Worm (Caenorhabditis elegans) whole organism, L2 larva: Measurements from ENCODE around the gene smg-7.
A peak's percentile ranks its signal among the peaks of the same experiment; 100 is the strongest.

Source experiments
- C34F6.9 ChIP-seq: fragments of 150-350 bp; optimal IDR thresholded peaks from 2 replicates; lab custom pipeline; 2014; ENCODE audit warnings: missing biosample characterization, missing genetic modification characterization
- F13H6.1 ChIP-seq: sonication (generic microtip); optimal IDR thresholded peaks from 2 replicates; lab custom pipeline; 2016; ENCODE audit warnings: missing genetic modification characterization, missing compliant biosample characterization
- Y55F3AM.14 ChIP-seq: fragments of 200-800 bp; sonication (Bioruptor generic); optimal IDR thresholded peaks from 2 replicates; lab custom pipeline; 2018; ENCODE audit warnings: mild to moderate bottlenecking, missing genetic modification characterization, missing compliant biosample characterization
- alr-1 ChIP-seq: fragments of 150-350 bp; optimal IDR thresholded peaks from 2 replicates; lab custom pipeline; 2014; ENCODE audit warnings: missing biosample characterization, missing genetic modification characterization
- ceh-16 ChIP-seq: fragments of 150-350 bp; optimal IDR thresholded peaks from 2 replicates; lab custom pipeline; 2014; ENCODE audit warnings: missing biosample characterization, missing genetic modification characterization
- crh-2 ChIP-seq: sonication (generic microtip); optimal IDR thresholded peaks from 2 replicates; lab custom pipeline; 2017; ENCODE audit warnings: missing biosample characterization, missing genetic modification characterization
- dmd-4 ChIP-seq: sonication (generic microtip); optimal IDR thresholded peaks from 2 replicates; lab custom pipeline; 2017; ENCODE audit warnings: missing biosample characterization, missing genetic modification characterization
- egl-27 ChIP-seq: sonication (generic microtip); optimal IDR thresholded peaks from 3 replicates; lab custom pipeline; 2017; ENCODE audit warnings: missing biosample characterization, missing genetic modification reagents, missing genetic modification characterization
- elt-1 ChIP-seq: fragments of 150-350 bp; optimal IDR thresholded peaks from 2 replicates; lab custom pipeline; 2014; ENCODE audit warnings: missing biosample characterization, missing genetic modification characterization
- elt-3 ChIP-seq: sonication (generic microtip); optimal IDR thresholded peaks from 2 replicates; lab custom pipeline; 2017; ENCODE audit warnings: missing biosample characterization, missing genetic modification characterization
- fos-1 ChIP-seq: fragments of 150-350 bp; optimal IDR thresholded peaks from 2 replicates; lab custom pipeline; 2014; ENCODE audit warnings: missing biosample characterization, missing genetic modification characterization
- gmeb-1 ChIP-seq: fragments of 150-350 bp; optimal IDR thresholded peaks from 2 replicates; lab custom pipeline; 2014; ENCODE audit warnings: missing biosample characterization, missing genetic modification characterization
- lin-13 ChIP-seq: fragments of 150-350 bp; optimal IDR thresholded peaks from 2 replicates; lab custom pipeline; 2014; ENCODE audit warnings: missing biosample characterization, missing genetic modification reagents, missing genetic modification characterization
- lin-39 ChIP-seq: fragments of 150-350 bp; optimal IDR thresholded peaks from 2 replicates; lab custom pipeline; 2014; ENCODE audit warnings: missing biosample characterization, missing genetic modification reagents, missing genetic modification characterization
- lsy-2 ChIP-seq, 2 experiments: fragments of 150-350 bp in 1 of 2; sonication (generic microtip) in 1 of 2; optimal IDR thresholded peaks; 2 replicates each; lab custom pipeline; 2014 to 2017; ENCODE audit warnings: missing biosample characterization in 2 of 2, missing genetic modification characterization in 2 of 2
- mab-5 ChIP-seq: fragments of 150-350 bp; optimal IDR thresholded peaks from 2 replicates; lab custom pipeline; 2014; ENCODE audit warnings: missing biosample characterization, missing genetic modification characterization
- nhr-10 ChIP-seq: sonication (generic microtip); optimal IDR thresholded peaks from 2 replicates; lab custom pipeline; 2017; ENCODE audit warnings: missing biosample characterization, missing genetic modification characterization
- nhr-11 ChIP-seq: fragments of 150-350 bp; optimal IDR thresholded peaks from 2 replicates; lab custom pipeline; 2014; ENCODE audit warnings: missing biosample characterization, missing genetic modification characterization
- nhr-129 ChIP-seq: fragments of 150-350 bp; optimal IDR thresholded peaks from 2 replicates; lab custom pipeline; 2014; ENCODE audit warnings: missing biosample characterization, missing genetic modification characterization
- nhr-23 ChIP-seq: fragments of 150-350 bp; optimal IDR thresholded peaks from 2 replicates; lab custom pipeline; 2014; ENCODE audit warnings: missing biosample characterization, missing genetic modification reagents, missing genetic modification characterization
- nhr-237 ChIP-seq: fragments of 150-350 bp; optimal IDR thresholded peaks from 2 replicates; lab custom pipeline; 2014; ENCODE audit warnings: missing biosample characterization, missing genetic modification characterization
- nhr-25 ChIP-seq: fragments of 150-350 bp; sonication (generic microtip); optimal IDR thresholded peaks from 3 replicates; lab custom pipeline; 2014; ENCODE audit warnings: missing biosample characterization, missing genetic modification characterization
- nhr-6 ChIP-seq: fragments of 150-350 bp; optimal IDR thresholded peaks from 2 replicates; lab custom pipeline; 2014; ENCODE audit warnings: missing biosample characterization, missing genetic modification characterization
- nhr-77 ChIP-seq: fragments of 150-350 bp; optimal IDR thresholded peaks from 2 replicates; lab custom pipeline; 2014; ENCODE audit warnings: missing biosample characterization, missing genetic modification characterization
- sem-4 ChIP-seq: fragments of 150-350 bp; optimal IDR thresholded peaks from 2 replicates; lab custom pipeline; 2014; ENCODE audit warnings: missing biosample characterization, missing genetic modification reagents, missing genetic modification characterization
- skn-1 ChIP-seq: sonication (generic microtip); optimal IDR thresholded peaks from 2 replicates; lab custom pipeline; 2017; ENCODE audit warnings: missing biosample characterization, missing genetic modification characterization
- sma-3 ChIP-seq: sonication (generic microtip); optimal IDR thresholded peaks from 2 replicates; lab custom pipeline; 2016; ENCODE audit warnings: missing genetic modification reagents, missing genetic modification characterization, missing compliant biosample characterization
- sma-9 ChIP-seq, 2 experiments: fragments of 150-350 bp in 1 of 2; sonication (generic microtip) in 1 of 2; optimal IDR thresholded peaks; 2 replicates each; lab custom pipeline; 2014 to 2016; ENCODE audit warnings: missing genetic modification characterization in 2 of 2, mild to moderate bottlenecking in 1 of 2, missing biosample characterization in 1 of 2, missing compliant biosample characterization in 1 of 2, missing genetic modification reagents in 1 of 2, moderate library complexity in 1 of 2
- unc-39 ChIP-seq: fragments of 150-350 bp; optimal IDR thresholded peaks from 2 replicates; lab custom pipeline; 2014; ENCODE audit warnings: missing biosample characterization, missing genetic modification characterization
- unc-62 ChIP-seq: fragments of 150-350 bp; optimal IDR thresholded peaks from 2 replicates; lab custom pipeline; 2014; ENCODE audit warnings: missing biosample characterization, missing genetic modification reagents, missing genetic modification characterization
- zag-1 ChIP-seq: fragments of 150-350 bp; optimal IDR thresholded peaks from 2 replicates; lab custom pipeline; 2014; ENCODE audit warnings: missing biosample characterization, missing genetic modification characterization
- ztf-1 ChIP-seq: fragments of 200-800 bp; sonication (Bioruptor generic); conservative IDR thresholded peaks from 2 replicates; pipeline ENCODE4 v1.3.6; 2022; ENCODE audit warnings: missing genetic modification characterization, missing compliant biosample characterization
- ztf-4 ChIP-seq: fragments of 150-350 bp; optimal IDR thresholded peaks from 2 replicates; lab custom pipeline; 2014; ENCODE audit warnings: missing biosample characterization, missing genetic modification characterization

smg-7 gene

DNA sequence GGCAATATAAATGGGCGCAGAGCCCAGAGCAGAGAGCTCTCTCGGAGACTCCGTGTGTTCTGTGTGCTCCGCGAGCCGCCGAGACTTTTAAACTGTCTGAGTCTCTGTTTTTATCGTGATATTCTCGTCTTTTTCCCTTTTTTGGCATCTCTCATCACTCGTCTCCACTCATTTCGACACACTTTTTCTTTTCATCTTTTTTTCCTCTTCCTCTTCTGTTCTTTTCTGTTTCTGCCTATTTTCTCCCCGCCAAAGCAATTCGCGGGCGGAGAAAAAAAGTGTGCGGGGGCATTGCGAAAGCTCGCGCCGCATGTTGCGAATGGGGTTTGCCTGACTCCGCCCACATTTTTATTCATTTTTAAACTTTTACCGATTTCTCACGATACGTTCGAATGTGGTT lies 14.1 kb upstream of the smg-7 start (continued):
- TF ChIP-seq nhr-6 (tag; lab: Kevin White, UChicago) (peak; percentile 49), nhr-237 (tag; lab: Kevin White, UChicago) (peak; percentile 56), elt-3 (tag; lab: Kevin White, UChicago) (no peak), egl-27 (tag; lab: Kevin White, UChicago) (peak; percentile 81), nhr-11 (tag; lab: Kevin White, UChicago) (no peak), sma-3 (GFP tag; lab: Kevin White, UChicago) (peak; percentile 83), nhr-25 (tag; lab: Kevin White, UChicago) (peak; percentile 83), elt-1 (tag; lab: Kevin White, UChicago) (no peak), skn-1 (peak; percentile 82), ztf-4 (peak; percentile 77), zag-1 (tag; lab: Kevin White, UChicago) (peak; percentile 69), nhr-23 (no peak), nhr-77 (no peak), alr-1 (tag; lab: Kevin White, UChicago) (no peak), unc-39 (tag; lab: Kevin White, UChicago) (no peak), lin-13 (peak; percentile 89), lin-39 (tag; lab: Kevin White, UChicago) (no peak), unc-62 (GFP tag; lab: Kevin White, UChicago) (no peak)

DNA sequence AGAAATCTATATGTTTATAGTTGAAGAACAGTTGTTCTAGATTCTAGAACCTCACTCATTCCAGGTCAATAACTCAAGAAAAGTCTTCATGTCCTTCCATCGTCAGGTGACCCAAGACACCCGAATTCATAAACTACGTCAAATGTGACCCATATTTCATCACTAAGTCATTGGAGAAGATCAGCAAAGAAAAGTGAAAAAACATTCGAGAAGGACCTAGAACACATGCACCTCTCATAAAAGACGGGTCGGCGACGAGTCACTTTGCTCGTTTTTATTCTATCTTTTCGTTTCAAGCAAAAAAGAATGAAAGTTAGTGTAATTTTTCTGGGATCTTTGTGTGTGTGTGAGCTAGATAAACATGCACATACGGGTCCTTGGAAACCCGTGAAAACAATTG lies 9.0 kb upstream of the smg-7 start:
- TF ChIP-seq sem-4 (tag; lab: Kevin White, UChicago) (peak; percentile 57), mab-5 (tag; lab: Kevin White, UChicago) (peak; percentile 66), egl-27 (tag; lab: Kevin White, UChicago) (no peak), F13H6.1 (peak; percentile 74), ceh-16 (tag; lab: Kevin White, UChicago) (no peak), alr-1 (tag; lab: Kevin White, UChicago) (no peak), sma-9 (GFP tag; optimal IDR thresholded peaks at IDR 0.05; lab: Kevin White, UChicago) (peak; percentile 81), sma-9 (tag; optimal IDR thresholded peaks at IDR 0.05; lab: Kevin White, UChicago) (no peak), C34F6.9 (tag; lab: Kevin White, UChicago) (peak; percentile 41), crh-2 (tag; lab: Kevin White, UChicago) (peak; percentile 25), gmeb-1 (tag; lab: Kevin White, UChicago) (no peak), nhr-10 (tag; lab: Kevin White, UChicago) (no peak), ztf-4 (peak; percentile 68), elt-3 (tag; lab: Kevin White, UChicago) (no peak), Y55F3AM.14 (no peak), skn-1 (no peak), lsy-2 (tag; optimal IDR thresholded peaks at IDR 0.05; lab: Kevin White, UChicago) (peak in 1 of 2 experiments; percentile 63), nhr-129 (tag; lab: Kevin White, UChicago) (peak; percentile 74), dmd-4 (tag; lab: Kevin White, UChicago) (no peak), nhr-23 (no peak), nhr-6 (tag; lab: Kevin White, UChicago) (peak; percentile 57), lin-13 (no peak)

DNA sequence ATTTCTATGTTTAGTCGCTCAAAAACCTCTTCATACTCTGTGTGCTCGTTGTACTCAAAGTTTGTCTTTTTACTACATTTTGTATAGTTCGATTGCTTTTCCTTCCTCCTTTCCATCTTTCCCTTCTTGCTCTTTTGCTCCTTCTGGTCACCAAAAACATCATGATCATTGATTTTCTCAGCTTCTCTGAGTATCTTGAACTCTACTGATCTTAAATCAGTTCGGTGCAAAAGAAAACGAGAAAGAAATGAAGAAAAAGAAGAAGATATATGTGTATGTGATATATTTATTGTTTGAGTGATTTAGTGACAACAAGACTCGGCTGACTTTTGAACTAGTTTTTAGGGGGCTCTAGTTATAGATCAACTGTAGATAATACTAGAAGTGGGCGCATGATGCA lies 7.9 kb upstream of the smg-7 start:
- no peak for TF ChIP-seq nhr-25 (tag; lab: Kevin White, UChicago)
- TF ChIP-seq sma-9 (GFP tag; optimal IDR thresholded peaks at IDR 0.05; lab: Kevin White, UChicago), result peak; percentile 76
- TF ChIP-seq sma-9 (tag; optimal IDR thresholded peaks at IDR 0.05; lab: Kevin White, UChicago), result no peak
- TF ChIP-seq C34F6.9 (tag; lab: Kevin White, UChicago), result peak; percentile 19
- peak; percentile 37 for TF ChIP-seq F13H6.1
- TF ChIP-seq dmd-4 (tag; lab: Kevin White, UChicago), result no peak
- TF ChIP-seq lsy-2 (tag; optimal IDR thresholded peaks at IDR 0.05; lab: Kevin White, UChicago), result peak in 1 of 2 experiments; percentile 18

DNA sequence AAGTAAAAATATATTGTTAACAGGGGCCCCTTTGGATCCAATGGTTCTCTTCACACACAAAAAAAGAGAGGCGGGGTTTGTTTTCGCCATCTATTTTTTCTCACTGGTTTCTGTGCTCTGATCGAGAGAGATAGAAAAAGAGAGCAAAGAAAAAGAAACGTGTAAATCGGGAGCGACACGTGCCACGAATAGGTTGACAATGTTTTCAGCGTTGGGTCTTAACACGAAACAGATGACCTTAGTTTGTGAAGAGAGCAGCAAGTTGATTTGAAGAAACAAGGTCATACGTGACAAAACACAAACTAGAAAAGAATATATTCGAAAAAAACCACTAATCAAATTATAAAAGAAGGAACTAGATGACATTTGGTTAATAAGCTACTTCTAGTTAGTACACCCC lies 6.2 kb upstream of the smg-7 start, which contains the start of gene lin-45:
Gene lin-45 (minus strand): TSS at position 82 of the 400 bp plus-strand sequence.
- TF ChIP-seq sma-9 (GFP tag; optimal IDR thresholded peaks at IDR 0.05; lab: Kevin White, UChicago), result peak; percentile 28
- no peak for TF ChIP-seq sma-9 (tag; optimal IDR thresholded peaks at IDR 0.05; lab: Kevin White, UChicago)
- no peak for TF ChIP-seq nhr-11 (tag; lab: Kevin White, UChicago)
- TF ChIP-seq mab-5 (tag; lab: Kevin White, UChicago), result no peak
- no peak for TF ChIP-seq fos-1
- TF ChIP-seq nhr-6 (tag; lab: Kevin White, UChicago), result no peak
- peak; percentile 69 for TF ChIP-seq nhr-129 (tag; lab: Kevin White, UChicago)
- peak; percentile 15 for TF ChIP-seq F13H6.1
- no peak for TF ChIP-seq nhr-23
- no peak for TF ChIP-seq crh-2 (tag; lab: Kevin White, UChicago)
- peak; percentile 36 for TF ChIP-seq C34F6.9 (tag; lab: Kevin White, UChicago)
- no peak for TF ChIP-seq lin-13
- TF ChIP-seq ztf-1 (GFP tag; lab: Robert Waterston, UW), result no peak
- no peak for TF ChIP-seq nhr-77
- TF ChIP-seq zag-1 (tag; lab: Kevin White, UChicago), result no peak
- no peak for TF ChIP-seq egl-27 (tag; lab: Kevin White, UChicago)
